Fruit fly (Drosophila melanogaster): ENCODE data around the gene SdhBL.

Gene SdhBL

DNA sequence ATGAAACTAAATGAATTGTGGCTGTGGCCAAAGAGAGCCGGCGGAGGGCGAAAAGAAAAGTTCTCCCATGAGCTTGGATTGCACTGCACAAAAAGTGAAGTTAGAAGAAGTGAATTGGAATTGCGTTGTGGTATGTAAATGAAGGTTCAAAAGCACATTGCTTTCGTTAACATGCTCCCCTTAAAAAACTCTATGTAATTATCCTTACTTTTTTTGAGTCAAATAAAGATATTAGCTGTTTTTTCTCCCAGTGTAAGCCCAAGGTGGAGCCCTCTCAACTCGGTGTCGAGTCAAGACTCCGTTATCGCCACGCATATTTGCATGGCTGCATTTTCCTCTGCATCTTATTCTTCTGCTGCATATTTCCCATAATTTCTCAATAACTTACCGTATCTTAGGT, 29.3 kb downstream of the SdhBL start (continued):
- TF ChIP-seq sc (optimal IDR thresholded peaks at IDR 0.05) (no peak), sc (GFP tag; optimal IDR thresholded peaks at IDR 0.05) (peak; percentile 40), CG6689 (GFP tag; IDR thresholded peaks at IDR 0.05) (peak; percentile 71), Hr3 (GFP tag; optimal IDR thresholded peaks at IDR 0.05) (peak; percentile 40), MBD-R2 (GFP tag; IDR thresholded peaks at IDR 0.05) (no peak), ara (GFP tag; IDR thresholded peaks at IDR 0.05) (peak; percentile 82), BEAF-32 (GFP tag; optimal IDR thresholded peaks at IDR 0.05) (no peak), seq (GFP tag; IDR thresholded peaks at IDR 0.05) (peak; percentile 43; the same call in 1 of the 2 replicates), HLH54F (GFP tag; optimal IDR thresholded peaks at IDR 0.05) (no peak), dm (GFP tag; optimal IDR thresholded peaks at IDR 0.05) (no peak), trh (GFP tag; optimal IDR thresholded peaks at IDR 0.05) (no peak), CG12942 (GFP tag; optimal IDR thresholded peaks at IDR 0.05) (peak; percentile 24), Fer1 (GFP tag; optimal IDR thresholded peaks at IDR 0.05) (no peak), shn (GFP tag; optimal IDR thresholded peaks at IDR 0.05) (no peak), CG32532 (GFP tag; IDR thresholded peaks at IDR 0.05) (peak; percentile 13; the same call in 1 of the 2 replicates), CG14014 (GFP tag; IDR thresholded peaks at IDR 0.05) (0 out of 2 replicates have a peak, but pooled peaks have one; percentile 25), cato (GFP tag; optimal IDR thresholded peaks at IDR 0.05; ENCODE audit: borderline replicate concordance) (no peak), CG17568 (GFP tag; optimal IDR thresholded peaks at IDR 0.05) (no peak), CG11093 (GFP tag; IDR thresholded peaks at IDR 0.05) (peak; percentile 48; the same call in 1 of the 3 replicates), CG12299 (tag; optimal IDR thresholded peaks at IDR 0.05) (no peak), CG1024 (GFP tag; IDR thresholded peaks at IDR 0.05) (peak; percentile 65), CG13287 (GFP tag; IDR thresholded peaks at IDR 0.05; ENCODE audit: partially characterized antibody) (no peak), CG10543 (GFP tag; optimal IDR thresholded peaks at IDR 0.05) (no peak), NC2α (GFP tag; optimal IDR thresholded peaks at IDR 0.05) (no peak), CG12219 (GFP tag; optimal IDR thresholded peaks at IDR 0.05) (peak; percentile 49), CG11456 (GFP tag; IDR thresholded peaks at IDR 0.05) (no peak), nau (GFP tag; optimal IDR thresholded peaks at IDR 0.05) (no peak), Nf-YA (GFP tag; IDR thresholded peaks at IDR 0.05) (no peak; the same call in 1 of the 2 replicates), gt (GFP tag; IDR thresholded peaks at IDR 0.05) (no peak; the same call in 1 of the 2 replicates), HHEX (GFP tag; optimal IDR thresholded peaks at IDR 0.05) (peak; percentile 4), unc-4 (GFP tag; IDR thresholded peaks at IDR 0.05; ENCODE audit: partially characterized antibody) (no peak), Gsc (GFP tag; IDR thresholded peaks at IDR 0.05) (no peak; the same call in 1 of the 2 replicates), NFAT (GFP tag; IDR thresholded peaks at IDR 0.05) (no peak), oc (tag; optimal IDR thresholded peaks at IDR 0.05) (no peak), CG12155 (GFP tag; optimal IDR thresholded peaks at IDR 0.05) (no peak), btn (GFP tag; optimal IDR thresholded peaks at IDR 0.05) (peak; percentile 39), CG34376 (GFP tag; optimal IDR thresholded peaks at IDR 0.05) (no peak), CG12391 (tag; optimal IDR thresholded peaks at IDR 0.05) (peak; percentile 55), ATbp (GFP tag; optimal IDR thresholded peaks at IDR 0.05) (peak; percentile 44), cad (GFP tag; optimal IDR thresholded peaks at IDR 0.05) (no peak), CG13775 (GFP tag; optimal IDR thresholded peaks at IDR 0.05) (peak; percentile 12), CG7786 (GFP tag; optimal IDR thresholded peaks at IDR 0.05) (peak; percentile 15), CG13424 (tag; optimal IDR thresholded peaks at IDR 0.05) (peak; percentile 46), slbo (GFP tag; IDR thresholded peaks at IDR 0.05) (0 out of 2 replicates have a peak, but pooled peaks have one; percentile 13), CG8944 (GFP tag; optimal IDR thresholded peaks at IDR 0.05) (peak; percentile 44), Max (GFP tag; optimal IDR thresholded peaks at IDR 0.05) (no peak), zen (tag; optimal IDR thresholded peaks at IDR 0.05) (peak; percentile 54), CG34422 (GFP tag; IDR thresholded peaks at IDR 0.05) (0 out of 3 replicates have a peak, but pooled peaks have one; percentile 26), HmgZ (tag; optimal IDR thresholded peaks at IDR 0.05) (no peak), CG10654 (GFP tag; optimal IDR thresholded peaks at IDR 0.05) (peak; percentile 6), corto (GFP tag; optimal IDR thresholded peaks at IDR 0.05) (no peak)

Measured in whole organism, embryonic.